Fruit fly (Drosophila melanogaster): Measurements from ENCODE around the gene RpS27.

Gene RpS27

dm6 chr3R:25265589-25266201 lies 18.4 kb upstream of the RpS27 start, which contains the start of the genes GlnRS and RIOK2 (continued):
- TF ChIP-seq CG10274 (GFP tag; optimal IDR thresholded peaks at IDR 0.05): no peak
- TF ChIP-seq Elba2 (GFP tag; optimal IDR thresholded peaks at IDR 0.05): no peak
- TF ChIP-seq corto (GFP tag; optimal IDR thresholded peaks at IDR 0.05): no peak
- TF ChIP-seq CG15601 (tag; optimal IDR thresholded peaks at IDR 0.05): no peak
- no peak for TF ChIP-seq kni (GFP tag; optimal IDR thresholded peaks at IDR 0.05)
- no peak for TF ChIP-seq ranshi (GFP tag; IDR thresholded peaks at IDR 0.05)
- no peak for TF ChIP-seq dan (GFP tag; IDR thresholded peaks at IDR 0.05)
- TF ChIP-seq chinmo (GFP tag; IDR thresholded peaks at IDR 0.05; ENCODE audit: partially characterized antibody): peak; percentile 100
- TF ChIP-seq ap (GFP tag; IDR thresholded peaks at IDR 0.05): no peak
- no peak for TF ChIP-seq CG10147 (GFP tag; optimal IDR thresholded peaks at IDR 0.05)
- no peak for TF ChIP-seq PHDP (tag; optimal IDR thresholded peaks at IDR 0.05)
- no peak; the same call in 1 of the 2 replicates for TF ChIP-seq NFAT (GFP tag; IDR thresholded peaks at IDR 0.05)
- TF ChIP-seq CG4707 (GFP tag; optimal IDR thresholded peaks at IDR 0.05): no peak
- TF ChIP-seq pfk (GFP tag; optimal IDR thresholded peaks at IDR 0.05): no peak
- TF ChIP-seq CG4328 (GFP tag; optimal IDR thresholded peaks at IDR 0.05): no peak
- no peak for TF ChIP-seq fd3F (GFP tag; optimal IDR thresholded peaks at IDR 0.05)
- peak; percentile 75 for TF ChIP-seq CG13624 (GFP tag; optimal IDR thresholded peaks at IDR 0.05)
- no peak for TF ChIP-seq sqz (GFP tag; optimal IDR thresholded peaks at IDR 0.05)
- TF ChIP-seq Fer3 (tag; optimal IDR thresholded peaks at IDR 0.05): no peak
- TF ChIP-seq CG6272 (GFP tag; IDR thresholded peaks at IDR 0.05): no peak
- TF ChIP-seq YL-1 (GFP tag; optimal IDR thresholded peaks at IDR 0.05): peak; percentile 98
- TF ChIP-seq tin (GFP tag; optimal IDR thresholded peaks at IDR 0.05): no peak
- peak; percentile 84 for TF ChIP-seq Sry-δ (GFP tag; optimal IDR thresholded peaks at IDR 0.05)
- no peak for TF ChIP-seq CG6254 (GFP tag; optimal IDR thresholded peaks at IDR 0.05)
- peak; percentile 39 for TF ChIP-seq CG7271 (tag; optimal IDR thresholded peaks at IDR 0.05)
- TF ChIP-seq Rfx (GFP tag; IDR thresholded peaks at IDR 0.05): peak; percentile 52
- TF ChIP-seq CG11085 (GFP tag; IDR thresholded peaks at IDR 0.05): no peak
- no peak for TF ChIP-seq CG4820 (GFP tag; optimal IDR thresholded peaks at IDR 0.05)
- TF ChIP-seq cad (GFP tag; optimal IDR thresholded peaks at IDR 0.05): no peak
- TF ChIP-seq CG31224 (GFP tag; IDR thresholded peaks at IDR 0.05): no peak
- no peak for TF ChIP-seq MTF-1 (GFP tag; optimal IDR thresholded peaks at IDR 0.05; ENCODE audit: borderline replicate concordance)
- TF ChIP-seq odd (GFP tag; optimal IDR thresholded peaks at IDR 0.05): no peak
- no peak for TF ChIP-seq CG32532 (GFP tag; IDR thresholded peaks at IDR 0.05)
- peak; percentile 59 for TF ChIP-seq CG17829 (tag; optimal IDR thresholded peaks at IDR 0.05)
- TF ChIP-seq onecut (GFP tag; IDR thresholded peaks at IDR 0.05): no peak
- TF ChIP-seq esg (GFP tag; conservative IDR thresholded peaks at IDR 0.05): no peak
- no peak for TF ChIP-seq gce (GFP tag; IDR thresholded peaks at IDR 0.05)
- TF ChIP-seq dm (GFP tag; optimal IDR thresholded peaks at IDR 0.05): peak; percentile 99
- peak; percentile 31 for TF ChIP-seq CG12391 (tag; optimal IDR thresholded peaks at IDR 0.05)
- TF ChIP-seq CG17359 (tag; optimal IDR thresholded peaks at IDR 0.05): no peak
- TF ChIP-seq CG12744 (GFP tag; optimal IDR thresholded peaks at IDR 0.05): no peak
- peak; percentile 92 for TF ChIP-seq tna (GFP tag; IDR thresholded peaks at IDR 0.05; ENCODE audit: partially characterized antibody)
- peak; percentile 24 for TF ChIP-seq D (optimal IDR thresholded peaks at IDR 0.05)
- TF ChIP-seq D (GFP tag; optimal IDR thresholded peaks at IDR 0.05): no peak
- TF ChIP-seq CG12071 (GFP tag; optimal IDR thresholded peaks at IDR 0.05): no peak
- no peak for TF ChIP-seq CG2678 (tag; optimal IDR thresholded peaks at IDR 0.05)
- TF ChIP-seq CG15514 (GFP tag; optimal IDR thresholded peaks at IDR 0.05): peak; percentile 83
- no peak for TF ChIP-seq CG5953 (GFP tag; IDR thresholded peaks at IDR 0.05)
- peak; percentile 94 for TF ChIP-seq CG1603 (tag; optimal IDR thresholded peaks at IDR 0.05)
- TF ChIP-seq Atf3 (GFP tag; optimal IDR thresholded peaks at IDR 0.05): peak; percentile 5
- TF ChIP-seq CG34422 (GFP tag; IDR thresholded peaks at IDR 0.05): peak; percentile 85; the same call in 2 of the 3 replicates

Measured in whole organism, embryonic.